Worm (Caenorhabditis elegans) whole organism, late embryonic: Measurements from ENCODE around the gene K04A8.1.
A peak's percentile ranks its signal among the peaks of the same experiment; 100 is the strongest.

ENCODE experiments used
- C08G9.2 ChIP-seq: sonication (generic microtip); optimal IDR thresholded peaks from 2 replicates; lab custom pipeline; 2016; ENCODE audit warnings: mild to moderate bottlenecking, missing genetic modification characterization, moderate library complexity, missing compliant biosample characterization
- C38D4.7 ChIP-seq: fragments of 200-800 bp; sonication (Bioruptor generic); optimal IDR thresholded peaks from 2 replicates; lab custom pipeline; 2018; ENCODE audit warnings: mild to moderate bottlenecking, missing genetic modification characterization, moderate library complexity, missing compliant biosample characterization
- F13H6.1 ChIP-seq: sonication (generic microtip); optimal IDR thresholded peaks from 2 replicates; lab custom pipeline; 2016; ENCODE audit warnings: missing genetic modification characterization, missing compliant biosample characterization
- K02D7.2 ChIP-seq: sonication (generic microtip); optimal IDR thresholded peaks from 2 replicates; lab custom pipeline; 2017; ENCODE audit warnings: mild to moderate bottlenecking, missing genetic modification characterization, missing compliant biosample characterization
- ahr-1 ChIP-seq: sonication (generic microtip); optimal IDR thresholded peaks from 2 replicates; lab custom pipeline; 2016; ENCODE audit warnings: missing genetic modification characterization, missing compliant biosample characterization
- ama-1 ChIP-seq: fragments of 150-350 bp; optimal IDR thresholded peaks from 2 replicates; lab custom pipeline; 2014
- ceh-19 ChIP-seq: fragments of 200-800 bp; sonication (Bioruptor generic); optimal IDR thresholded peaks from 2 replicates; lab custom pipeline; 2018; ENCODE audit warnings: mild to moderate bottlenecking, missing genetic modification characterization, missing compliant biosample characterization
- ceh-31 ChIP-seq: sonication (generic microtip); optimal IDR thresholded peaks from 2 replicates; lab custom pipeline; 2016; ENCODE audit warnings: missing genetic modification characterization, missing compliant biosample characterization
- ceh-34 ChIP-seq: sonication (generic microtip); optimal IDR thresholded peaks from 2 replicates; lab custom pipeline; 2016; ENCODE audit warnings: mild to moderate bottlenecking, missing genetic modification characterization, missing compliant biosample characterization
- ceh-45 ChIP-seq: fragments of 200-800 bp; sonication (Bioruptor generic); IDR thresholded peaks from 2 replicates; pipeline ENCODE4 v1.3.6; 2022; ENCODE audit warnings: missing genetic modification reagents, missing genetic modification characterization, missing compliant biosample characterization
- ceh-9 ChIP-seq: sonication (generic microtip); optimal IDR thresholded peaks from 2 replicates; lab custom pipeline; 2016; ENCODE audit warnings: mild to moderate bottlenecking, missing genetic modification characterization, inconsistent platforms, missing compliant biosample characterization
- che-1 ChIP-seq: sonication (generic microtip); optimal IDR thresholded peaks from 2 replicates; lab custom pipeline; 2016; ENCODE audit warnings: mild to moderate bottlenecking, missing genetic modification characterization, missing compliant biosample characterization
- elt-2 ChIP-seq: sonication (generic microtip); optimal IDR thresholded peaks from 2 replicates; lab custom pipeline; 2016; ENCODE audit warnings: missing genetic modification reagents, missing genetic modification characterization, missing compliant biosample characterization
- elt-4 ChIP-seq: sonication (generic microtip); optimal IDR thresholded peaks from 2 replicates; lab custom pipeline; 2016; ENCODE audit warnings: missing genetic modification characterization, missing compliant biosample characterization
- ets-4 ChIP-seq: sonication (generic microtip); optimal IDR thresholded peaks from 2 replicates; lab custom pipeline; 2016; ENCODE audit warnings: missing genetic modification characterization, missing compliant biosample characterization
- eyg-1 ChIP-seq: sonication (generic microtip); optimal IDR thresholded peaks from 2 replicates; lab custom pipeline; 2016; ENCODE audit warnings: missing genotype, missing genetic modification characterization, missing compliant biosample characterization
- fax-1 ChIP-seq: sonication (generic microtip); optimal IDR thresholded peaks from 2 replicates; lab custom pipeline; 2016; ENCODE audit warnings: missing genotype, missing genetic modification characterization, missing compliant biosample characterization
- hlh-30 ChIP-seq: sonication (generic microtip); optimal IDR thresholded peaks from 2 replicates; lab custom pipeline; 2017; ENCODE audit warnings: antibody characterized with exemption, missing genetic modification characterization, missing compliant biosample characterization; ENCODE audit not compliant: insufficient read depth
- hlh-6 ChIP-seq: sonication (generic microtip); optimal IDR thresholded peaks from 2 replicates; lab custom pipeline; 2016; ENCODE audit warnings: missing genotype, missing genetic modification characterization, missing compliant biosample characterization
- lim-6 ChIP-seq: sonication (generic microtip); optimal IDR thresholded peaks from 2 replicates; lab custom pipeline; 2016; ENCODE audit warnings: missing genetic modification characterization, missing compliant biosample characterization
- mec-3 ChIP-seq: sonication (generic microtip); optimal IDR thresholded peaks from 2 replicates; lab custom pipeline; 2016; ENCODE audit warnings: borderline replicate concordance, missing genetic modification characterization, missing compliant biosample characterization
- nfya-1 ChIP-seq: sonication (generic microtip); optimal IDR thresholded peaks from 2 replicates; lab custom pipeline; 2017; ENCODE audit warnings: missing genetic modification characterization, mild to moderate bottlenecking, missing compliant biosample characterization, antibody characterized with exemption, moderate library complexity
- pag-3 ChIP-seq: sonication (generic microtip); optimal IDR thresholded peaks from 2 replicates; lab custom pipeline; 2016; ENCODE audit warnings: missing compliant biosample characterization, missing genetic modification characterization, borderline replicate concordance
- pha-4 ChIP-seq: fragments of 150-350 bp; optimal IDR thresholded peaks from 2 replicates; lab custom pipeline; 2018; ENCODE audit warnings: missing biosample characterization, missing genetic modification reagents, missing genetic modification characterization
- pros-1 ChIP-seq: fragments of 150-350 bp; optimal IDR thresholded peaks from 2 replicates; lab custom pipeline; 2014; ENCODE audit warnings: missing biosample characterization, missing genetic modification reagents, missing genetic modification characterization
- ref-2 ChIP-seq: sonication (generic microtip); optimal IDR thresholded peaks from 2 replicates; lab custom pipeline; 2016; ENCODE audit warnings: missing genetic modification characterization, missing compliant biosample characterization
- rnt-1 ChIP-seq: sonication (generic microtip); optimal IDR thresholded peaks from 2 replicates; lab custom pipeline; 2016; ENCODE audit warnings: missing genetic modification characterization, missing compliant biosample characterization
- sdc-2 ChIP-seq: sonication (generic microtip); optimal IDR thresholded peaks from 2 replicates; lab custom pipeline; 2016; ENCODE audit warnings: missing genotype, missing genetic modification characterization, missing compliant biosample characterization
- syd-9 ChIP-seq: sonication (generic microtip); optimal IDR thresholded peaks from 2 replicates; lab custom pipeline; 2016; ENCODE audit warnings: mild to moderate bottlenecking, missing genetic modification characterization, moderate library complexity, missing compliant biosample characterization
- tbx-2 ChIP-seq: sonication (generic microtip); optimal IDR thresholded peaks from 2 replicates; lab custom pipeline; 2016; ENCODE audit warnings: missing genetic modification characterization, missing compliant biosample characterization
- unc-3 ChIP-seq, 2 experiments: fragments of 200-800 bp in 1 of 2; sonication (Bioruptor generic) in 1 of 2; sonication (generic microtip) in 1 of 2; conservative IDR thresholded peaks in 1 of 2; optimal IDR thresholded peaks in 1 of 2; 2 replicates each; pipeline versions ENCODE4 v1.3.6 to Lab custom; 2016 to 2022; ENCODE audit warnings: missing compliant biosample characterization in 2 of 2, missing genetic modification characterization in 2 of 2, missing genetic modification reagents in 1 of 2
- unc-55 ChIP-seq: sonication (generic microtip); optimal IDR thresholded peaks from 2 replicates; lab custom pipeline; 2017; ENCODE audit warnings: missing biosample characterization, missing genetic modification reagents, missing genetic modification characterization

The K04A8.1 gene

DNA sequence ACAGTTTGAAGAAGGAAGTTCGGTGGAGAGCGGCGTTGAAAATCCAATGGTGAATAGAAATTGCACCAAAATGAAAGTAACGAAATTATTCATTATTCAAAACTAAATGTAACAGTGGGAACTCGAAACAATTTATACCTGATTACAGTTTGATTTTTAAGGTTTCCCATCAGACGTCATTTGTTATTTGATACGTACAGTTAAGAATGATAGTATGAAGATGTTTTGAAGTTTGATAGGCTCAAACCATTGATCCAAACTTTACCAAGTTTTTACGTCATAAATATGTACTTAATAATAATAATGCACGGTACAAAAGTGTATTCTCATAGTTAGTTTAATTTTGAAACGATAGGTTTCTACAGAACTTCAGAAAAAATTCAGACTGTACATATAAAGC is 8.0 kb upstream of the K04A8.1 start, which contains the start of gene spp-20:
Gene spp-20, minus strand, starts transcription at position 101 of the 400 bp plus-strand sequence.
- TF ChIP-seq eyg-1 (tag; lab: Kevin White, UChicago) (no peak), nfya-1 (tag; lab: Kevin White, UChicago) (no peak), F13H6.1 (no peak)

DNA sequence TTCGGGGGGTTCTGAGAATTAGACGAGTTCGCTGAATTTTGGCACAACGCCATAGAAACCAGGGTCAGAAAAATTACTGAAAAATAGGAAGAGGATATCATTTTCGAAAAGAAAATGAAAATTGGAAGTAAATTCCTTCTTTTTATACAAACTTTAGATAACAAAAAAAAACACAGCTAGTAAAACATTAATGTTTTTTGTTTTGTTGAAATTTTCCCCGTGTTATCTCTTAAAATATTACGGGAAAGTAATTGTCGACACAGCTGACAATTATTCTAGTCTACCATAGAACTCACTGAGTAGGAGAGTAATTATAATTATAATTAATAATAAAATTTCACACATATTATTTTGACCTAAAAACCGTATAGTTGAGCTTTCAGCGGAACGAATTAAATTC is 7.0 kb upstream of the K04A8.1 start, which contains the start of gene spp-26:
Gene spp-26, minus strand, starts transcription at position 101 of the 400 bp plus-strand sequence.
- no peak for TF ChIP-seq ceh-34
- no peak for TF ChIP-seq syd-9 (tag; lab: Kevin White, UChicago)
- no peak for TF ChIP-seq pros-1 (tag; lab: Kevin White, UChicago)
- no peak for TF ChIP-seq C38D4.7
- TF ChIP-seq ceh-19 (GFP tag; lab: Kevin White, UChicago) = no peak
- TF ChIP-seq pag-3 = no peak
- no peak for TF ChIP-seq tbx-2 (tag; lab: Kevin White, UChicago)
- no peak for TF ChIP-seq lim-6 (tag; lab: Kevin White, UChicago)
- no peak for TF ChIP-seq ahr-1 (tag; lab: Kevin White, UChicago)
- no peak for TF ChIP-seq unc-55 (GFP tag; lab: Kevin White, UChicago)
- TF ChIP-seq hlh-30 (tag; lab: Kevin White, UChicago) = no peak
- no peak for TF ChIP-seq ama-1 (lab: Kevin White, UChicago)
- no peak for TF ChIP-seq ceh-31 (tag; lab: Kevin White, UChicago)
- TF ChIP-seq mec-3 = no peak
- TF ChIP-seq fax-1 (tag; lab: Kevin White, UChicago) = no peak

ce11 chrV:6559585-6559984 is 6.6 kb upstream of the K04A8.1 start:
- peak; percentile 5 for TF ChIP-seq C38D4.7
- no peak for TF ChIP-seq ceh-9
- TF ChIP-seq lim-6 (tag; lab: Kevin White, UChicago) = no peak
- no peak for TF ChIP-seq rnt-1
- TF ChIP-seq che-1 (tag; lab: Kevin White, UChicago) = peak; percentile 6
- no peak for TF ChIP-seq ref-2
- TF ChIP-seq unc-55 (GFP tag; lab: Kevin White, UChicago) = no peak
- no peak for TF ChIP-seq ets-4 (tag; lab: Kevin White, UChicago)
- no peak for TF ChIP-seq C08G9.2 (tag; lab: Kevin White, UChicago)
- no peak for TF ChIP-seq K02D7.2 (tag; lab: Kevin White, UChicago)
- TF ChIP-seq fax-1 (tag; lab: Kevin White, UChicago) = no peak
- TF ChIP-seq ceh-45 (GFP tag; lab: Robert Waterston, UW) = no peak
- no peak for TF ChIP-seq sdc-2 (tag; lab: Kevin White, UChicago)
- TF ChIP-seq pha-4 (tag; lab: Kevin White, UChicago) = no peak
- TF ChIP-seq ahr-1 (tag; lab: Kevin White, UChicago) = no peak
- peak; percentile 60 for TF ChIP-seq elt-2 (tag; lab: Kevin White, UChicago)

DNA sequence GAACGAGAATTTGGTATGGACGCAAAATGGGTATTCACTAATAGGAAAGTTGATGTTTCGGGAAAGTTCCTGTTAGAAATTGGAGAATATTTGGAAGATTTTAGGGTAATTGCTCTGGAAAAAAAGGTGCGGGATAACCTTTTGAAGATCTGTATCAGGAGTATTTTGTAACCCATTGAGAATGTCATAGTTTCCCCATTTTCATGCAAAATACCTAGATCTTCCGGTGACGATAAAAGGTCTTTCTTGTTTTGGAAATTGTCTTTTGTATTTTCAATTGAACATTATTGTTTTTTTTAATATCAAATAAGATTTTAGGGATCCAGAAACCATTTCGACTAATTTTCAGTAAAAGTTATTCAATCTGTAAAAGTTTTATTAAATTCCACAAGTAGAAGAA is 4.5 kb upstream of the K04A8.1 start, which contains the start of gene spp-19:
Gene spp-19, minus strand, starts transcription at position 101 of the 400 bp plus-strand sequence.
- TF ChIP-seq nfya-1 (tag; lab: Kevin White, UChicago) (no peak), K02D7.2 (tag; lab: Kevin White, UChicago) (no peak), F13H6.1 (no peak), ref-2 (no peak), C08G9.2 (tag; lab: Kevin White, UChicago) (no peak), elt-4 (tag; lab: Kevin White, UChicago) (no peak), unc-3 (GFP tag; conservative IDR thresholded peaks at IDR 0.05; lab: Robert Waterston, UW) (no peak), unc-3 (tag; optimal IDR thresholded peaks at IDR 0.05; lab: Kevin White, UChicago) (no peak), pros-1 (tag; lab: Kevin White, UChicago) (no peak), syd-9 (tag; lab: Kevin White, UChicago) (no peak), hlh-6 (tag; lab: Kevin White, UChicago) (no peak)
